Worm (Caenorhabditis elegans): Measurements from ENCODE around the gene D2062.1.

ce11 chrII:2659364-2659763, 28.1 kb downstream of the D2062.1 start, which contains the start of gene gcy-21:
- no peak for TF ChIP-seq W03F9.2 (tag; optimal IDR thresholded peaks at IDR 0.05)
- no peak for TF ChIP-seq him-1 (tag; optimal IDR thresholded peaks at IDR 0.05)

Data from whole organism, L4/young adult.